Worm (Caenorhabditis elegans) whole organism, L4 larva: ENCODE data around the gene K10C9.4.

Experiments used
- D1046.2 ChIP-seq: fragments of 200-800 bp; sonication (Bioruptor generic); IDR thresholded peaks from 2 replicates; pipeline ENCODE4 v1.3.6; 2022; ENCODE audit warnings: missing genetic modification characterization, missing compliant biosample characterization
- F49E8.2 ChIP-seq: sonication (generic microtip); optimal IDR thresholded peaks from 2 replicates; lab custom pipeline; 2016; ENCODE audit warnings: missing compliant biosample characterization, mild to moderate bottlenecking, missing genetic modification characterization, borderline replicate concordance
- R02D3.7 ChIP-seq: fragments of 150-350 bp; sonication (generic microtip); optimal IDR thresholded peaks from 3 replicates; lab custom pipeline; 2014; ENCODE audit warnings: missing biosample characterization, missing genetic modification characterization
- Y48G9A.11 ChIP-seq: fragments of 200-800 bp; sonication (Bioruptor generic); IDR thresholded peaks from 2 replicates; pipeline ENCODE4 v1.3.6; 2022; ENCODE audit warnings: missing genetic modification reagents, missing genetic modification characterization, missing compliant biosample characterization
- Y5F2A.4 ChIP-seq: fragments of 200-800 bp; sonication (Bioruptor generic); optimal IDR thresholded peaks from 2 replicates; lab custom pipeline; 2018; ENCODE audit warnings: mild to moderate bottlenecking, missing genetic modification characterization, missing compliant biosample characterization
- arid-1 ChIP-seq: fragments of 200-800 bp; sonication (Bioruptor generic); conservative IDR thresholded peaks from 2 replicates; pipeline ENCODE4 v1.3.6; 2022; ENCODE audit warnings: missing genetic modification reagents, missing genetic modification characterization, missing compliant biosample characterization
- ceh-28 ChIP-seq: fragments of 150-350 bp; optimal IDR thresholded peaks from 2 replicates; lab custom pipeline; 2014; ENCODE audit warnings: missing biosample characterization, missing genetic modification reagents, missing genetic modification characterization
- ceh-62 ChIP-seq: sonication (generic microtip); optimal IDR thresholded peaks from 2 replicates; lab custom pipeline; 2017; ENCODE audit warnings: missing biosample characterization, missing genetic modification characterization
- ces-1 ChIP-seq: fragments of 150-350 bp; sonication (generic microtip); optimal IDR thresholded peaks from 4 replicates; lab custom pipeline; 2014; ENCODE audit warnings: missing biosample characterization, missing genetic modification reagents, missing genetic modification characterization
- dmd-6 ChIP-seq: fragments of 200-800 bp; sonication (Bioruptor generic); IDR thresholded peaks from 2 replicates; pipeline ENCODE4 v1.3.6; 2022; ENCODE audit warnings: missing genetic modification reagents, missing genetic modification characterization, missing compliant biosample characterization
- dpl-1 ChIP-seq: fragments of 150-350 bp; optimal IDR thresholded peaks from 2 replicates; lab custom pipeline; 2014; ENCODE audit warnings: missing biosample characterization, missing genetic modification reagents, missing genetic modification characterization
- dve-1 ChIP-seq: sonication (generic microtip); optimal IDR thresholded peaks from 2 replicates; lab custom pipeline; 2017; ENCODE audit warnings: antibody characterized with exemption, mild to moderate bottlenecking, missing genetic modification characterization, missing compliant biosample characterization; ENCODE audit not compliant: insufficient read depth
- egl-27 ChIP-seq: sonication (generic microtip); optimal IDR thresholded peaks from 3 replicates; lab custom pipeline; 2017; ENCODE audit warnings: missing biosample characterization, missing genetic modification reagents, missing genetic modification characterization
- hif-1 ChIP-seq, 2 experiments: sonication (generic microtip); optimal IDR thresholded peaks; 2 replicates each; lab custom pipeline; 2016 to 2017; ENCODE audit warnings: missing compliant biosample characterization in 2 of 2, missing genetic modification characterization in 2 of 2, missing genetic modification reagents in 2 of 2, missing genotype in 2 of 2, mild to moderate bottlenecking in 1 of 2
- hmg-1.1 ChIP-seq: fragments of 200-800 bp; sonication (Bioruptor generic); IDR thresholded peaks from 2 replicates; pipeline ENCODE4 v1.3.6; 2022; ENCODE audit warnings: missing genetic modification reagents, missing genetic modification characterization, missing compliant biosample characterization
- lin-29 ChIP-seq: fragments of 200-800 bp; sonication (Bioruptor generic); IDR thresholded peaks from 2 replicates; pipeline ENCODE4 v1.3.6; 2022; ENCODE audit warnings: missing genetic modification reagents, missing genetic modification characterization, missing compliant biosample characterization
- lin-38 ChIP-seq: fragments of 200-800 bp; sonication (Bioruptor generic); IDR thresholded peaks from 2 replicates; pipeline ENCODE4 v1.3.6; 2022; ENCODE audit warnings: missing genetic modification reagents, missing genetic modification characterization, missing compliant biosample characterization
- lir-3 ChIP-seq: sonication (generic microtip); optimal IDR thresholded peaks from 2 replicates; lab custom pipeline; 2016; ENCODE audit warnings: mild to moderate bottlenecking, missing genetic modification characterization, missing compliant biosample characterization
- madf-5 ChIP-seq, 2 experiments: fragments of 200-800 bp; sonication (Bioruptor generic); IDR thresholded peaks; 2 replicates each; pipeline ENCODE4 v1.3.6; 2022; ENCODE audit warnings: missing compliant biosample characterization in 2 of 2, missing genetic modification characterization in 2 of 2
- madf-9 ChIP-seq: fragments of 200-800 bp; sonication (Bioruptor generic); conservative IDR thresholded peaks from 2 replicates; pipeline ENCODE4 v1.3.6; 2022; ENCODE audit warnings: missing genetic modification reagents, missing genetic modification characterization, missing compliant biosample characterization
- mdl-1 ChIP-seq, 2 experiments: fragments of 150-350 bp in 1 of 2; sonication (generic microtip) in 1 of 2; optimal IDR thresholded peaks; 2 replicates each; lab custom pipeline; 2014 to 2017; ENCODE audit warnings: missing biosample characterization in 2 of 2, missing genetic modification characterization in 2 of 2
- mep-1 ChIP-seq: fragments of 150-350 bp; sonication (generic microtip); optimal IDR thresholded peaks from 3 replicates; lab custom pipeline; 2014; ENCODE audit warnings: missing biosample characterization, missing genetic modification characterization
- nhr-111 ChIP-seq: fragments of 200-800 bp; sonication (Bioruptor generic); optimal IDR thresholded peaks from 2 replicates; lab custom pipeline; 2018; ENCODE audit warnings: mild to moderate bottlenecking, missing genetic modification characterization, missing compliant biosample characterization
- nhr-237 ChIP-seq: sonication (generic microtip); optimal IDR thresholded peaks from 2 replicates; lab custom pipeline; 2017; ENCODE audit warnings: missing biosample characterization, missing genetic modification characterization
- nhr-25 ChIP-seq: sonication (generic microtip); optimal IDR thresholded peaks from 2 replicates; lab custom pipeline; 2017; ENCODE audit warnings: missing genetic modification characterization, mild to moderate bottlenecking, missing compliant biosample characterization, antibody characterized with exemption, moderate library complexity, borderline replicate concordance; ENCODE audit not compliant: insufficient read depth
- nhr-28 ChIP-seq: fragments of 150-350 bp; optimal IDR thresholded peaks from 2 replicates; lab custom pipeline; 2014; ENCODE audit warnings: missing biosample characterization, missing genetic modification characterization
- nhr-42 ChIP-seq: fragments of 200-800 bp; sonication (Bioruptor generic); IDR thresholded peaks from 2 replicates; pipeline ENCODE4 v1.3.6; 2022; ENCODE audit warnings: missing genetic modification characterization, missing compliant biosample characterization
- nhr-6 ChIP-seq: fragments of 150-350 bp; optimal IDR thresholded peaks from 2 replicates; lab custom pipeline; 2014; ENCODE audit warnings: missing biosample characterization, missing genetic modification characterization
- nhr-76 ChIP-seq: fragments of 150-350 bp; optimal IDR thresholded peaks from 2 replicates; lab custom pipeline; 2014; ENCODE audit warnings: missing biosample characterization, missing genetic modification characterization
- pha-4 ChIP-seq, 2 experiments: fragments of 150-350 bp in 1 of 2; fragments of 200-800 bp in 1 of 2; sonication (Bioruptor generic) in 1 of 2; IDR thresholded peaks in 1 of 2; optimal IDR thresholded peaks in 1 of 2; 2 replicates each; pipeline versions ENCODE4 v1.3.6 to Lab custom; 2014 to 2022; ENCODE audit warnings: missing genetic modification characterization in 2 of 2, missing genetic modification reagents in 2 of 2, missing biosample characterization in 1 of 2, missing compliant biosample characterization in 1 of 2
- rbr-2 ChIP-seq: sonication (generic microtip); optimal IDR thresholded peaks from 2 replicates; lab custom pipeline; 2016; ENCODE audit warnings: missing genotype, missing genetic modification characterization, missing compliant biosample characterization
- spr-3 ChIP-seq: fragments of 200-800 bp; sonication (Bioruptor generic); optimal IDR thresholded peaks from 2 replicates; lab custom pipeline; 2018; ENCODE audit warnings: mild to moderate bottlenecking, missing genetic modification characterization, missing compliant biosample characterization
- tra-1 ChIP-seq: fragments of 200-800 bp; sonication (Bioruptor generic); IDR thresholded peaks from 2 replicates; pipeline ENCODE4 v1.3.6; 2022; ENCODE audit warnings: missing genetic modification reagents, missing genetic modification characterization, missing compliant biosample characterization
- unc-130 ChIP-seq: sonication (generic microtip); optimal IDR thresholded peaks from 2 replicates; lab custom pipeline; 2016; ENCODE audit warnings: missing genetic modification reagents, missing genetic modification characterization, missing compliant biosample characterization
- unc-39 ChIP-seq: sonication (generic microtip); optimal IDR thresholded peaks from 2 replicates; lab custom pipeline; 2017; ENCODE audit warnings: missing biosample characterization, missing genetic modification characterization
- unc-62 ChIP-seq, 3 experiments: fragments of 150-350 bp in 1 of 3; sonication (generic microtip); optimal IDR thresholded peaks in 2 of 3; peaks in 1 of 3; 1 replicate in 1 of 3; 2 replicates in 2 of 3; lab custom pipeline; 2014 to 2017; ENCODE audit warnings: missing biosample characterization in 3 of 3, missing genetic modification characterization in 3 of 3, missing genetic modification reagents in 3 of 3, missing genotype in 1 of 3
- vab-7 ChIP-seq: fragments of 200-800 bp; sonication (Bioruptor generic); IDR thresholded peaks from 2 replicates; pipeline ENCODE4 v1.3.6; 2022; ENCODE audit warnings: missing genetic modification reagents, missing genetic modification characterization, missing compliant biosample characterization
- zfp-2 ChIP-seq: sonication (generic microtip); optimal IDR thresholded peaks from 2 replicates; lab custom pipeline; 2016; ENCODE audit warnings: mild to moderate bottlenecking, missing genetic modification characterization, missing compliant biosample characterization

K10C9.4 gene

DNA sequence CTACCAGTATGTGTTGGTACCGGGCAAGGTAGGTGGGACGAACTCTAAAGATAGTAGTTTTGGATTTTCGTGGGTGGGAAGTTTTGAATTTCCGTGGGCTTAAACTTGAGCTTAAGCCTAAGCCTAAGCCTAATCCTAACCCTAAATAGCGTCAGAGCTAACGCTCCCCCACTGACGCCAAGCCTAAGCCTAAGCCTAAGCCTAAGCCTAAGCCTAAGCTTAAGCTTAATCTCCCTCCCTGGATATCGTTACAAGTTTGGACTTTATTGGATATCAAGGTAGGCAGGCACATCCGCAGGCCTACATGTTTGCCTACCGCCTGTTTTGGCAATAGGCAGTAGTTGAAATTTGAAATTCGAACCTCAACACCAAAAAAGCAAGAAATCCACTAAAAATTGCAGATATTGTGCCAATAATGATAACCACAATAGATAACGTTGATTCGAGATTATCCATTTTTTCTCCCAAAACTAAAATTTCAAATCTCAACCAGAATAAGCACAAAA lies at the start of gene K10C9.4:
K10C9.4 (minus strand) TSS at position 456 of the 506 bp plus-strand sequence.
- TF ChIP-seq spr-3 (GFP tag; lab: Kevin White, UChicago) = no peak
- no peak for TF ChIP-seq nhr-111 (GFP tag; lab: Kevin White, UChicago)
- 0 out of 2 replicates have a peak, but pooled peaks have one; percentile 15 for TF ChIP-seq hmg-1.1 (GFP tag; lab: Robert Waterston, UW)
- no peak for TF ChIP-seq ceh-28 (tag; lab: Kevin White, UChicago)
- TF ChIP-seq arid-1 (GFP tag; lab: Robert Waterston, UW) = 0 out of 2 replicates have a peak, but pooled peaks have one; percentile 21
- no peak for TF ChIP-seq D1046.2 (GFP tag; lab: Robert Waterston, UW)
- no peak for TF ChIP-seq egl-27 (tag; lab: Kevin White, UChicago)
- no peak for TF ChIP-seq F49E8.2 (tag; lab: Kevin White, UChicago)
- TF ChIP-seq lin-38 (GFP tag; lab: Robert Waterston, UW) = no peak
- no peak for TF ChIP-seq unc-130 (GFP tag; lab: Kevin White, UChicago)
- TF ChIP-seq zfp-2 (tag; lab: Kevin White, UChicago) = no peak
- TF ChIP-seq dpl-1 = no peak
- TF ChIP-seq vab-7 (GFP tag; lab: Robert Waterston, UW) = no peak

DNA sequence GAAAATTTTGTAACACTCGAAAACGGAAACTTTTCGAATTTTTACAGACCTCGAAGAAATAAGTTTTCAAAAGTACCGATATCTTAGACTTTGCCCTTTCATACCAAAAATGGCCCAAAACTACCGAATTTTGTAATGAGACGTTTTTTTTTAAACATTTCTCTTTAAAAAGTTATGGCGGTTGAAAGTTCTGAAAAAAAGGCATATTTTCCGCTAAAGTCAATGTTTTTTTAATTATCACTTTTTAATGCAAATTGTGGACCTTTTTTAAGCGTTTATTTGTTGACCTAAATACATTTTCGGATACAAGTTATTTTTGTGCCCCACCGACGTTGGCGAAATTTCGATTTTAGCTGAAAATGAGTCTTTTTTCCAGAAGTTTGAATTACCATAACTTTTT lies 49.8 kb upstream of the K10C9.4 start:
- TF ChIP-seq Y48G9A.11 (GFP tag; lab: Robert Waterston, UW) (no peak), unc-62 (GFP tag; optimal IDR thresholded peaks at IDR 0.05 in 1 of 2; lab: Kevin White, UChicago) (peak in 1 of 2 experiments; percentile 97), unc-62 (tag; optimal IDR thresholded peaks at IDR 0.05; lab: Kevin White, UChicago) (no peak), madf-5 (GFP tag; IDR thresholded peaks at IDR 0.05; lab: Robert Waterston, UW) (no peak), tra-1 (GFP tag; lab: Robert Waterston, UW) (no peak), dve-1 (tag; lab: Kevin White, UChicago) (no peak)

ce11 chrV:1100280-1100679 lies 47.5 kb upstream of the K10C9.4 start, which contains the start of gene Y50D4B.2:
Gene Y50D4B.2 (plus strand): TSS chrV:1100580.
- TF ChIP-seq dmd-6 = 0 out of 2 replicates have a peak, but pooled peaks have one; percentile 16
- TF ChIP-seq ceh-62 (tag; lab: Kevin White, UChicago) = no peak

ce11 chrV:1092359-1092758 lies 39.5 kb upstream of the K10C9.4 start, which contains the start of gene Y50D4B.4:
Gene Y50D4B.4 (plus strand): TSS chrV:1092659.
- no peak for TF ChIP-seq madf-9
- no peak for TF ChIP-seq zfp-2 (tag; lab: Kevin White, UChicago)
- TF ChIP-seq rbr-2 = no peak
- TF ChIP-seq ces-1 = no peak
- TF ChIP-seq R02D3.7 (tag; lab: Kevin White, UChicago) = no peak
- TF ChIP-seq, all 104 proteins: peak for 0

DNA sequence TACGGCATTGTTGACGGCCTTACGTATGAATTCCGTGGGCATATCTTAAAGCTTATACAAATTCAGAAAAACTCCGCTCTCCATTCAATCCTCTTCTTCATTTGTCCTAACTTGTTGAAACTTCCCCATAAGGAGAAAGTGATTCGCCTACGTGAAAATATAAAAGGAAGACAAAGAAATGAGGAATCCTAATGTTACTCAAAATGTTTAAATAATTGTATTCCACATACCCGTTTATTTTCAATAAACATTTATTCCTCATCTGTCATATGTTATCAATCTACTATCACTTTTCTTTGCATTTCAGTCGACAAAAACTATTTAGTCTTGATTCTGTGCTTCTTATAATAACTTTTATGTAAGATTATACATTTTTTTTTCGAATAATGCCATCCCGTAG lies 35.2 kb upstream of the K10C9.4 start, which contains the start of gene clec-203:
clec-203 (plus strand) TSS at position 301 of the 400 bp plus-strand sequence.
- TF ChIP-seq Y5F2A.4 (GFP tag; lab: Kevin White, UChicago) (no peak), nhr-6 (no peak), unc-62 (GFP tag; optimal IDR thresholded peaks at IDR 0.05 in 1 of 2; lab: Kevin White, UChicago) (no peak), unc-62 (tag; optimal IDR thresholded peaks at IDR 0.05; lab: Kevin White, UChicago) (no peak), madf-9 (no peak), unc-39 (tag; lab: Kevin White, UChicago) (no peak), vab-7 (GFP tag; lab: Robert Waterston, UW) (no peak), nhr-237 (tag; lab: Kevin White, UChicago) (no peak), pha-4 (GFP tag; IDR thresholded peaks at IDR 0.05; lab: Robert Waterston, UW) (no peak), pha-4 (tag; optimal IDR thresholded peaks at IDR 0.05; lab: Kevin White, UChicago) (no peak), mep-1 (tag; lab: Kevin White, UChicago) (no peak), nhr-25 (tag; lab: Kevin White, UChicago) (no peak), arid-1 (GFP tag; lab: Robert Waterston, UW) (no peak), nhr-28 (no peak), nhr-42 (no peak), nhr-76 (tag; lab: Kevin White, UChicago) (no peak), mdl-1 (tag; optimal IDR thresholded peaks at IDR 0.05; lab: Kevin White, UChicago) (no peak), lir-3 (tag; lab: Kevin White, UChicago) (no peak), lin-29 (no peak), hif-1 (tag; optimal IDR thresholded peaks at IDR 0.05; lab: Kevin White, UChicago) (no peak), lin-38 (GFP tag; lab: Robert Waterston, UW) (no peak)
